Fruit fly (Drosophila melanogaster): ENCODE measurements around the gene CG2962.

DNA sequence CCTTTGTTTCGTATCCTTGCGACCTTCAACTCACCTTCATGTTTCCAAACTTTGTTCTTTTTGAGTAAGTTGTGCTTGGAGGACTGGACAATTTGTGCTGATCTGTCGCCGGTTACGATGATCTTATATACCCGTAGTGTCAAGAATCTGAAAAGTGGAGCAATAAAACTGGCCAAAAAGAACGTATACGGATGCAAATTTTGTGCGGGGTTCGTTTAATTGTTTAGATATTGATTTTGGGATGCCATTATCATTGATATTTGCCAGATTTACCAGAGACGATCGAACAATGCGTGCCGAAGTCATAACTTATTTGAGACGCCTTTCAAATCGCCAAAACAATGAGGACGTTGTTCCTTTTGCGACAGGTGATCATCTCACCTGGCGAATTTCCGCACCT lies 2.6 kb upstream of the CG2962 start, which contains the start of gene CG15308:
- TF ChIP-seq Rel (GFP tag; optimal IDR thresholded peaks at IDR 0.05) (no peak), Rel (tag; optimal IDR thresholded peaks at IDR 0.05) (no peak), Jra (GFP tag; optimal IDR thresholded peaks at IDR 0.05) (no peak), Abd-B (GFP tag; optimal IDR thresholded peaks at IDR 0.05) (no peak), sage (GFP tag; optimal IDR thresholded peaks at IDR 0.05) (no peak), h (GFP tag; optimal IDR thresholded peaks at IDR 0.05) (no peak), dl (GFP tag; optimal IDR thresholded peaks at IDR 0.05; ENCODE audit: insufficient read depth in 1 of 2, partially characterized antibody in 2 of 2) (no peak), Hnf4 (GFP tag; optimal IDR thresholded peaks at IDR 0.05) (no peak), psq (GFP tag; optimal IDR thresholded peaks at IDR 0.05) (no peak), ey (GFP tag; optimal IDR thresholded peaks at IDR 0.05) (no peak), lola (GFP tag; optimal IDR thresholded peaks at IDR 0.05) (no peak), tai (GFP tag; optimal IDR thresholded peaks at IDR 0.05) (no peak), fru (GFP tag; optimal IDR thresholded peaks at IDR 0.05) (no peak), usp (GFP tag; optimal IDR thresholded peaks at IDR 0.05) (no peak), brk (GFP tag; optimal IDR thresholded peaks at IDR 0.05) (no peak)
